Worm (Caenorhabditis elegans) whole organism, L4/young adult: ENCODE data around the gene C36E8.6.

Experiments
- dao-5 ChIP-seq: sonication (generic microtip); optimal IDR thresholded peaks from 2 replicates; lab custom pipeline; 2016; ENCODE audit warnings: missing genotype, missing genetic modification characterization, moderate library complexity, missing compliant biosample characterization
- him-1 ChIP-seq: sonication (generic microtip); optimal IDR thresholded peaks from 2 replicates; lab custom pipeline; 2016; ENCODE audit warnings: missing genotype, missing genetic modification reagents, missing genetic modification characterization, missing compliant biosample characterization

ce11 chrIII:3976291-3976690 is 11.6 kb upstream of the C36E8.6 start, which contains the start of gene msi-1:
- TF ChIP-seq dao-5 (tag; lab: Kevin White, UChicago) (no peak), him-1 (tag; lab: Kevin White, UChicago) (no peak)
